Worm (Caenorhabditis elegans): ENCODE results near the gene C07A9.5.

DNA sequence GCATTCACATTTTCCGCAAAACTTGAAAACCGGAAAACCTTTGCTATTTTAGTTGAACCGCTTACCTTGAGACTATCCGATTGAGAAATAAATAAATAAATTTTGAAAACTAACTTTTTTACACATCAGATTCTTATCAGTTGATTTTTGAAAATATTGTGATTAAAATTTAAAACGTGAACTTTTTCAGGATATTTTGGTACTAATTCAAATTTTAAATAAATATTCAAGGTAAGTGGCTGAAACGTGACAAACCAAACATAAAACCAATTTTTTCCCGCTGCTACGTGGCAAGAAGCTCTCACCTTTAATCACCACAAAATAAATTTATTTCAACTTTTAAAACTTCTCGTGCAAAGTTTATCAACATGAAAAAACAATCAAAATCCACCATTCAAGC lies 30.8 kb downstream of the C07A9.5 start, which contains the start of gene C15H7.3:
- TF ChIP-seq dao-5 (tag; optimal IDR thresholded peaks at IDR 0.05) (no peak), him-1 (tag; optimal IDR thresholded peaks at IDR 0.05) (no peak), W03F9.2 (tag; optimal IDR thresholded peaks at IDR 0.05) (no peak)

Data from whole organism, L4/young adult.